Worm (Caenorhabditis elegans) whole organism, midembryonic: ENCODE measurements around the gene nep-2.
"Not testable (repeated sequence)": the region's sequence is repeated elsewhere in the genome, so short reads cannot be mapped to it uniquely, and the experiment has no call there.

Experiments
- T22C8.4 ChIP-seq: fragments of 200-800 bp; sonication (Bioruptor generic); IDR thresholded peaks from 2 replicates; pipeline ENCODE4 v1.3.6; 2022; ENCODE audit warnings: missing genetic modification characterization, missing compliant biosample characterization
- cog-1 ChIP-seq: sonication (generic microtip); optimal IDR thresholded peaks from 2 replicates; lab custom pipeline; 2016; ENCODE audit warnings: missing genetic modification characterization, missing compliant biosample characterization
- flt-1 ChIP-seq: fragments of 200-800 bp; sonication (Bioruptor generic); IDR thresholded peaks from 2 replicates; pipeline ENCODE4 v1.3.6; 2022; ENCODE audit warnings: missing genetic modification characterization, missing compliant biosample characterization
- klf-2 ChIP-seq: fragments of 200-800 bp; sonication (Bioruptor generic); conservative IDR thresholded peaks from 2 replicates; pipeline ENCODE4 v1.3.6; 2022; ENCODE audit warnings: missing genetic modification reagents, missing genetic modification characterization, missing compliant biosample characterization
- med-1 ChIP-seq: sonication (generic microtip); optimal IDR thresholded peaks from 2 replicates; lab custom pipeline; 2017; ENCODE audit warnings: missing genetic modification characterization, mild to moderate bottlenecking, missing compliant biosample characterization, antibody characterized with exemption, missing genetic modification reagents; ENCODE audit not compliant: insufficient read depth
- ref-1 ChIP-seq: fragments of 200-800 bp; sonication (Bioruptor generic); conservative IDR thresholded peaks from 2 replicates; pipeline ENCODE4 v1.3.6; 2022; ENCODE audit warnings: missing genetic modification reagents, missing genetic modification characterization, missing compliant biosample characterization
- tab-1 ChIP-seq: fragments of 200-800 bp; sonication (Bioruptor generic); IDR thresholded peaks from 2 replicates; pipeline ENCODE4 v1.3.6; 2022; ENCODE audit warnings: missing genetic modification characterization, missing compliant biosample characterization
- ztf-23 ChIP-seq: fragments of 200-800 bp; sonication (Bioruptor generic); IDR thresholded peaks from 2 replicates; pipeline ENCODE4 v1.3.6; 2022; ENCODE audit warnings: missing genetic modification reagents, missing genetic modification characterization, missing compliant biosample characterization
- ztf-29 ChIP-seq: fragments of 200-800 bp; sonication (Bioruptor generic); IDR thresholded peaks from 2 replicates; pipeline ENCODE4 v1.3.6; 2022; ENCODE audit warnings: missing genetic modification reagents, missing genetic modification characterization, missing compliant biosample characterization

The nep-2 gene

DNA sequence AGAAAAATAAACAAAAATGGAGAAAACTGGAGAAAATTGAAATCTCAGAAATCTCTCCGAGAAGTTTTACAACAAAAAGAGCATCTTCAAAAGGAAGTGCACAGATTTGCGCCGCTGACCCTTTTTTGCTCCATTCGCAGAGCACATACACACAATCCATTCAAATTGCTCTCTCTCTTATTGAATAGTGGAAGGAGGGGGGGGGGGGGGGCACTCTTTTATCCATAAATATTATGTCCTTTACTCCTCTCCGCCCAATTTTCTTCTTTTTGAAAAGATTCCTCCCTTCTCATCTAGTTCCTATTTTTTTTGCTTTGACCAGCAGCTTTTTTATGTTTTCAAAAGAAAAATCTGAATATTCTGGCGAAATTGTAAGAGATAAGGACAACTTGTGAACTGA is 30.5 kb downstream of the nep-2 start:
- TF ChIP-seq klf-2 (GFP tag; lab: Robert Waterston, UW): no peak
- TF ChIP-seq tab-1: no peak
- TF ChIP-seq ztf-23: no peak
- no peak for TF ChIP-seq flt-1
- no peak for TF ChIP-seq ref-1
- no peak for TF ChIP-seq ztf-29
- TF ChIP-seq T22C8.4: no peak
- TF ChIP-seq med-1 (GFP tag; lab: Kevin White, UChicago): no peak
- TF ChIP-seq cog-1 (tag; lab: Kevin White, UChicago): no peak

DNA sequence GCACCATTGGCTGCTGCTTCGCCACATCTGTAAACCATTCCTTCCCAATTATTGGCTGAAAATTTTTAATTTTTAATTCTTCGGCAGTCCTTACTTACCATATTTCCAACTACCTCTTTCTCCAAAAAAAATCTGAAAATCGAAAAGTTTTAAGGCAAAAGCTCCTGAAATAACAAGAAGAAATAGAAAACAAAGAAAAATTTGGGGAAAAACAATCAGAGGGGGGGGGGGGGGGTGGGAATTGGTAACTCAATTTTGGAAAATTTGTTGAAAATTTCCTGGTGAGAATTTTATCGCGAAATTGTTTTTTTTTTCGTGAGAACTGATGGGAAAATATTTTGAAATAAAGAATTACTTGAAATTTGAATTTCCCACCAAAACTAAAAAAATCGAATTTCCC is 33.1 kb downstream of the nep-2 start, which contains the start of gene set-11:
Gene set-11 (minus strand): TSS at position 101 of the 400 bp plus-strand sequence.
- TF ChIP-seq flt-1: no peak
- TF ChIP-seq cog-1 (tag; lab: Kevin White, UChicago): no peak

DNA sequence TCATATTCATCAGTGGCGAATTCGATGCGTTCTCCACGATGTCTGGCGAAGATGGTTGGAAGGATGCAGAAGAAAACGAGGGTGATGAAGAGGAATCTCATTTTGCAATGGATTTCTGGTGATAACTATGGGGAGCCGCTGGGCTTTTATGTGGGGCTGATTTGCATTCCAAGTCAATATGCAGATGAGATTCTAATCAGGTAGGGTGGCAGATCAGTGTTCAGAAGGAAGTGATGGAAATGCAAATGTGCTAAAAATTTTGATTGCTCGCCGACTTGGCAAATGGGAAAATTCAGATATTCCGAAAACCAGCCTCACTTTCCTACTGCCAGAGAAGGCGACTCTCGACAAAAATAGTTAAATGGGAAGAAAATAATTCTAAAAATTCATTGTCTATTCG is 35.5 kb downstream of the nep-2 start, which contains the start of gene nspf-3:
Gene nspf-3 (minus strand): TSS at position 101 of the 400 bp plus-strand sequence.
- no peak for TF ChIP-seq ztf-29
- TF ChIP-seq flt-1: no peak
- TF ChIP-seq cog-1 (tag; lab: Kevin White, UChicago): no peak
- no peak for TF ChIP-seq ref-1
- no peak for TF ChIP-seq tab-1
- no peak for TF ChIP-seq ztf-23
- no peak for TF ChIP-seq klf-2 (GFP tag; lab: Robert Waterston, UW)
- no peak for TF ChIP-seq med-1 (GFP tag; lab: Kevin White, UChicago)
- TF ChIP-seq T22C8.4: no peak

DNA sequence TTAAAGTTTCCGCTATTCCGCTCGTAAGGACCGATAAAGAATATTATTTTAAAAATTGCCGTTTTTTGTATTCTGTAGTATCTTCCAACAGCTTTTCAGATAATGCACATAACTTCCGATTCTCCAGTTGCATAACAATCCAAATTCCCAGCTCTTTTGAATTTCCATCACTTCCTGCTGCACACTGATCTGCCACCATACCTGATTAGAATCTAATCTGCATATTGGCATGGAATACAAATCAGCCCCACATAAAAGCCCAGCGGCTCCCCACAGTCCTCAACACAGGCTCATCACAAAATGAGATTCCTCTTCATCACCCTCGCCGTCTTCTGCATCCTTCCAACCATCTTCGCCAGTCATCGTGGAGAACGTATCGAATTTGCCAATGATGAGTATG is 36.9 kb downstream of the nep-2 start, which contains the start of gene nspf-2:
Gene nspf-2 (plus strand): TSS at position 301 of the 400 bp plus-strand sequence.
- TF ChIP-seq ztf-29, flt-1, T22C8.4: not testable (repeated sequence)

DNA sequence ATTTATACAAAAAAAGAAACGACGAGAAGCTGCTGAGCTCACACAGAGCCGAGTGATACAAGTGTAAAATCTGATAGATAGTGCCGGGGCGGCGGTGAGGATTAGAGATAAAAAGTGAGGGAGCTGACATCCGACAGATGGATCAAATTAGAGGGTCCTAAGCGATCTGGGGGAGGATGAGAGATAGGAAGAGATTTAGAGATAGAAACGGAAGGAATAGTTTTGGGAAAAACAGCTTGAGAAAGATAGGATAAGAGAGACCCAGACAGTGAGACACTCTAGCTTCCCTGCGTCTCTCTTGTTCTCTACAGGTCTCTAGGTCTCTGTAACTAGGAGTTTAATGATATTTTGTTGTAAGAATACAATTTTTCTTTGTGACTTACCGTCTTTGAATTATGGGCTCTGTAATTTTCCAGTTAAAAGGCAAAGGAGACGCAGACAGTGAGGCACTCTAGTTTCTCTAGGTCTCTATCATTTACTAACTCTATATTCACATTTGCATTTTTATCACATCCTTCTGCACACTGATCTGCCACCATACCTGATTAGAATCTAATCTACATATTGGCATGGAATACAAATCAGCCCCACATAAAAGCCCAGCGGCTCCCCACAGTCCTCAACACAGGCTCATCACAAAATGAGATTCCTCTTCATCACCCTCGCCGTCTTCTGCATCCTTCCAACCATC is 38.4 kb downstream of the nep-2 start, which contains the start of the genes sup-9 and nspf-1:
Gene sup-9 (minus strand): TSS at position 43 of the 691 bp plus-strand sequence.
Gene nspf-1 (plus strand): TSS at position 641 of the 691 bp plus-strand sequence.
- no peak for TF ChIP-seq tab-1
- TF ChIP-seq ztf-29: no peak
- TF ChIP-seq klf-2 (GFP tag; lab: Robert Waterston, UW): no peak
- TF ChIP-seq ztf-23: no peak
- no peak for TF ChIP-seq flt-1
- TF ChIP-seq ref-1: no peak
- TF ChIP-seq med-1 (GFP tag; lab: Kevin White, UChicago): no peak
- no peak for TF ChIP-seq cog-1 (tag; lab: Kevin White, UChicago)
- no peak for TF ChIP-seq T22C8.4

DNA sequence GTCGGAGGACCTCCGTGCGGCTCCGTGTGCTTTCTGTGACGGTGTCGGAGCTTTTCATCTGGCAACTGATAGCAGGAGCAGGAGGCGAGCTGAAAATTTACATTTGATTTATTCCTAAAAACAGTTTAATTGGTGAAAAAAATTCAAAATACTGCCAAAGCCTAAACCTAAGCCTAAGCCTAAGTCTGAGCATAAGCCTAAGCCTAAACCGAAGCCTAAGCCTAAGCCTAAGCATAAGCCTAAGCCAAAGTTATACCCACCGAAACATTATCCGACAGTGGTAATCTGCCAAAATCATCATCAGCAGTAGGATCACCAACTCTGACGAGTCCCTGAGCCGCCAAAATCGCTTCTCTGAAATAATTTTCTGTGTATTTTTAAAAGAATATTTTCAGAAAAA is 40.8 kb downstream of the nep-2 start:
- TF ChIP-seq ref-1 (no peak), ztf-23 (no peak), T22C8.4 (no peak), ztf-29 (no peak), tab-1 (no peak), cog-1 (tag; lab: Kevin White, UChicago) (no peak), flt-1 (no peak), med-1 (GFP tag; lab: Kevin White, UChicago) (no peak), klf-2 (GFP tag; lab: Robert Waterston, UW) (no peak)

DNA sequence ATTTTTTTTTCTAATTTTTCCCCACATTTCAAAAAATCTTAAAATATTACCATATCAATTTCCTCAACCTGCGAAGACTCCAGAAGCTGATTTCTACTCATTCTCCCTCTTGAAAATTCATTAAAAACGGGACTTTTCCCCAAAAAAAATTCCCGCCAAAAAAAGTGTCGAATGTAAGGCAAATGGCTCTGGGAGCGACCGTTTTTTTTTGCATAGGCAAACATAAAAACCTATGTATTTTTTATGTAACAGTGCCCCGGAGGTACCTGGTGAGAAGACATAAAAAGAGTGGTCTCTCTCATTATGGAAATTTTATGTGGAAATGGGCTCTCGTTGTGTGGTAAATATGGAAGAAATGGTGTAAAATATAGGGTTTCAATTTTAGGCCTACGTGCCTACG is 41.3 kb downstream of the nep-2 start, which contains the start of gene ceh-87:
Gene ceh-87 (minus strand): TSS at position 101 of the 400 bp plus-strand sequence.
- TF ChIP-seq cog-1 (tag; lab: Kevin White, UChicago) (no peak), med-1 (GFP tag; lab: Kevin White, UChicago) (no peak), ref-1 (no peak), klf-2 (GFP tag; lab: Robert Waterston, UW) (no peak), ztf-23 (no peak), T22C8.4 (no peak), flt-1 (no peak), tab-1 (no peak), ztf-29 (no peak)

DNA sequence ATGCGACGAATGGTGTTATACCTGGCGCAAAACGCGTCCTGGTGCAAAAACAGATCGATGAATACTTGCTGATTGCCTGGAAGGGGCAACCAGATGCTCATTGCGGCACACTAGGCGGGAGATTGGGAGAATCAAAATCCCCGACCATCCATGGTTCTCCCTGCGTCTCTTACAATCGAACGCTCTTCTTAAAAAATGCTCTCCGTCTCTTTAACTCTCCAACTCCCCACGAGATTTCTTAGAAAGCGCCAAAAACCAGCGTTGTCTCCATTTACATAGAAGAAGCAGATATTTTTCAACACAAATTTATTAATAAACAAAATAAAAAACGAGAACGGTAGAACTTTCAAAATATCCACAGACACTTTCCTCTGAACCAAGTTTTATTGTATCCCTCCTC is 44.4 kb downstream of the nep-2 start, which contains the start of gene F34D6.1:
Gene F34D6.1 (minus strand): TSS at position 101 of the 400 bp plus-strand sequence.
- no peak for TF ChIP-seq tab-1
- no peak for TF ChIP-seq T22C8.4
- TF ChIP-seq ztf-23: no peak
- TF ChIP-seq flt-1: no peak
- TF ChIP-seq klf-2 (GFP tag; lab: Robert Waterston, UW): no peak
- TF ChIP-seq ztf-29: no peak
- no peak for TF ChIP-seq cog-1 (tag; lab: Kevin White, UChicago)
- no peak for TF ChIP-seq ref-1
- TF ChIP-seq med-1 (GFP tag; lab: Kevin White, UChicago): no peak

DNA sequence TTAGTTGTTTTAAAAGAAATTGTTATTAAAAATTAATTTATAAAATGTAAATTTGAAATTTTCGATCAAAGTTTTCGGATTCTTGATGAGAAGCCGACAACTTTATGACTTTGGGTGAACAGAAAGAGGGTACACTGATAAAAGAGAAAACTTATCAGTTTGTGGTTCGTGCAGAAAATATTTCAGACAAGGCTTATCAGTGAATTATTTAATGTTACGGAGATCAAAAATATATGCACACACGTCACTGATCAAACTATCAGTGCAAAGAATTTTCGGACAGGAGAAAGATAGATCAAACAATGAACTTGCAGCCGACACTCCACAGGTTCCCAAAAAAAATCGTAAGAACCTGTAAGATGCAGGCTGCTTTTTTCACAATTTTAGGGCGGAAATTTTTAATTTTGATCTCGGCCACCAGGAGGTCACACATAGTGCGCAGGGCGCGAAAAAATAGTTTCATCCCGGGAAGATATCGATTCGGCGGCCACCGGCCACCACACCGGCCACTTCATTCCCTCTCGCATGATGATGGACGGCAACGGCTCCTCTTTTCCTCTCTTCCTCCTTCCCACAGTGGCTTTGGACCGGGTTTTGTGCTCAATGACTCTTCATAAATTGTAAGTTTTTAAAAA is 47.9 kb downstream of the nep-2 start, which contains the start of gene F22E5.17:
Gene F22E5.17 (plus strand): TSS at position 508 of the 635 bp plus-strand sequence.
- TF ChIP-seq tab-1: no peak

DNA sequence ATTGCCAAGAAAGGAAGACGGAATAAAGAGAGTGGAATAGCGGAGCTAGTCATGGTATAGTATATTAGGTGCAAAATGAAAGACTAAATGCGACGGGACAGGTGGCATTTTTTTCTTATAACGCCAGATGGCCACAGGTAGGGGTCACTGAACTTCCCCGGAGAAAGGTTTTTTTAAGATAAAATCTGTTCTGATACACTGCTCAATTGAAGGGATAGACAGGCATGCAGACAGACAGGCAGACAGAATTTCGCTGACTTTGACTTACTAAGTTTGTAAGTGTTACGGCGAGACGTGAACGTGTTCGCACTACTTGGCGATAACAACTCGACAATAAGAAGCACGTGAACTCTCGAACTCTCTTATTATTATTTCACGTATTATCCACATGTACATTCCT is 52.0 kb downstream of the nep-2 start, which contains the start of the genes F22E5.20 and F22E5.1:
Gene F22E5.20 (minus strand): TSS at position 101 of the 400 bp plus-strand sequence.
Gene F22E5.1 (plus strand): TSS at position 242 of the 400 bp plus-strand sequence.
- TF ChIP-seq med-1 (GFP tag; lab: Kevin White, UChicago); T22C8.4; ref-1: not testable (repeated sequence)
